Fruit fly (Drosophila melanogaster): Measurements from ENCODE around the gene Phf5a.

Phf5a gene

DNA sequence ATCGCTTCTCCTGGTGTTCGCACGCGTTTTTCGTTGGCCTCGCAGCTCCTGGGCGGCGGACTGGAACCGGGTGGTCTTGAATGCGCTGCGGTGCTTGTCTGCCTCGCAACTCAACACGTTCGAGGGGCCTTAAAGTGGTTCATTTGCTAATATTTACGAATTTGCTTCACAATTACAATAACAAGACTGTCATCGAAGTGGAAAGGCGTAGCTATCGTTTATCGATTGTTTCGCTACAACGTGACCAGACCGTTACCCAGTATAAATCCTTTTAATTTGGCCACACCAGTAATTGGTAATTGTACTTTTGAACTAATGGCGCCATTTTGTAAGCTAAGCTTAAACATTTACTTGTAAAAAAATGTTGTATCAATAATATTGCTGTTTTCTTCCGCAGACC is 13.9 kb downstream of the Phf5a start, which contains the start of gene CG9536 (continued):
- TF ChIP-seq CG12744 (GFP tag; optimal IDR thresholded peaks at IDR 0.05) (no peak), E2f1 (GFP tag; IDR thresholded peaks at IDR 0.05) (no peak), CG11247 (GFP tag; IDR thresholded peaks at IDR 0.05) (no peak), Sin3A (optimal IDR thresholded peaks at IDR 0.05) (peak; percentile 4), CG11085 (GFP tag; IDR thresholded peaks at IDR 0.05) (no peak), CG7987 (GFP tag; optimal IDR thresholded peaks at IDR 0.05) (no peak), CG10462 (GFP tag; optimal IDR thresholded peaks at IDR 0.05) (no peak), CG9932 (GFP tag; IDR thresholded peaks at IDR 0.05) (no peak), Drgx (GFP tag; IDR thresholded peaks at IDR 0.05) (no peak), org-1 (GFP tag; optimal IDR thresholded peaks at IDR 0.05) (no peak), CG8359 (GFP tag; optimal IDR thresholded peaks at IDR 0.05; ENCODE audit: borderline replicate concordance) (no peak)

dm6 chr2L:6474878-6475582 is 15.6 kb downstream of the Phf5a start:
- TF ChIP-seq sug (tag; optimal IDR thresholded peaks at IDR 0.05) (no peak), Dbx (GFP tag; IDR thresholded peaks at IDR 0.05) (0 out of 3 replicates have a peak, but pooled peaks have one; percentile 53), tx (GFP tag; optimal IDR thresholded peaks at IDR 0.05) (no peak), Med (GFP tag) (peak; percentile 21), exex (tag; optimal IDR thresholded peaks at IDR 0.05) (peak; percentile 74), oc (tag; optimal IDR thresholded peaks at IDR 0.05) (no peak), CG2889 (GFP tag; IDR thresholded peaks at IDR 0.05) (no peak), Dref (GFP tag; IDR thresholded peaks at IDR 0.05) (peak; percentile 25; the same call in 1 of the 2 replicates), ken (GFP tag; IDR thresholded peaks at IDR 0.05) (no peak), CG15073 (GFP tag; optimal IDR thresholded peaks at IDR 0.05) (peak; percentile 66)

DNA sequence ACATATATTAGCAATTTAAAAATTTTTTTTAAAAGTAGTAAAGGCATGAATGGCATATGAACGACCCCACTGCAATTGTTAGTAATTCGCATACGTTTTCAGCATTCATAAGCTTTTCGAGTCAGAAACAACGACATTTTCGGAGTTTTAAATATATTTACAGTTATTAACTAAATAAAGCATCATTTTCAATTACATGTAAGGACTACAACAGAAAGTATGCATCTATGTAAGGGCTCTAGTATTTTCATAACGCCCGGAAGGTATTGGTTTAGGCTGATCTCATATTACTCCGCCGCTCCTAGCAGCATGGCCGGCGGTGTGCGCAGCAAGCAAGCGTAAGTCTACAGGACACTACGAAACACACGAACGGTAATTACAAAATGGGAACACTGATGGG is 16.3 kb downstream of the Phf5a start:
- TF ChIP-seq CG33213 (GFP tag; optimal IDR thresholded peaks at IDR 0.05) (no peak), ewg (GFP tag; optimal IDR thresholded peaks at IDR 0.05) (no peak), fru (optimal IDR thresholded peaks at IDR 0.05) (no peak), dimm (GFP tag; IDR thresholded peaks at IDR 0.05) (no peak), E2f2 (GFP tag; IDR thresholded peaks at IDR 0.05) (no peak), zen2 (GFP tag; IDR thresholded peaks at IDR 0.05; ENCODE audit: partially characterized antibody) (no peak), sens (GFP tag) (peak; percentile 83), CG17361 (GFP tag; IDR thresholded peaks at IDR 0.05) (no peak), prd (optimal IDR thresholded peaks at IDR 0.05) (no peak), prd (GFP tag; IDR thresholded peaks at IDR 0.05) (0 out of 3 replicates have a peak, but pooled peaks have one; percentile 8), Side (GFP tag; optimal IDR thresholded peaks at IDR 0.05) (no peak), Med (GFP tag) (peak; percentile 35), CG43689 (GFP tag; IDR thresholded peaks at IDR 0.05) (no peak), bigmax (GFP tag; optimal IDR thresholded peaks at IDR 0.05) (no peak), Dip2 (GFP tag; IDR thresholded peaks at IDR 0.05) (no peak), Max (GFP tag; optimal IDR thresholded peaks at IDR 0.05) (no peak), CG12155 (GFP tag; optimal IDR thresholded peaks at IDR 0.05) (no peak), Myb (GFP tag; optimal IDR thresholded peaks at IDR 0.05) (no peak), dysf (GFP tag; IDR thresholded peaks at IDR 0.05) (no peak), sc (optimal IDR thresholded peaks at IDR 0.05) (no peak), sc (GFP tag; optimal IDR thresholded peaks at IDR 0.05) (no peak), nmo (GFP tag; optimal IDR thresholded peaks at IDR 0.05) (no peak), CG11696 (GFP tag; IDR thresholded peaks at IDR 0.05) (peak; percentile 87)
